Fruit fly (Drosophila melanogaster) Kc167 (cell line): ENCODE results near the gene Vps2.

Experiments used
- Myc ChIP-seq: fragments of >200 bp; optimal IDR thresholded peaks from 2 replicates; lab custom pipeline; 2017; ENCODE audit warnings: missing external identifiers
- h ChIP-seq: fragments of >200 bp; optimal IDR thresholded peaks from 3 replicates; lab custom pipeline; 2018; ENCODE audit warnings: missing external identifiers
- psq ChIP-seq: fragments of >200 bp; optimal IDR thresholded peaks from 2 replicates; lab custom pipeline; 2017; ENCODE audit warnings: missing external identifiers
- ttk ChIP-seq: sonication (Bioruptor generic); optimal IDR thresholded peaks from 2 replicates; lab custom pipeline; 2017; ENCODE audit warnings: missing external identifiers

dm6 chr3R:26007964-26008868, 44.4 kb upstream of the Vps2 start:
- TF ChIP-seq psq (no peak), Myc (lab: Kevin White, UChicago) (no peak), h (lab: Kevin White, UChicago) (no peak), ttk (no peak)
